Fruit fly (Drosophila melanogaster) whole organism, larva: ENCODE data around the gene CG12795.

Source experiments
- noc ChIP-seq: fragments of 200-800 bp; sonication (Bioruptor generic); optimal IDR thresholded peaks from 3 replicates; lab custom pipeline; 2019; ENCODE audit warnings: missing biosample characterization, mild to moderate bottlenecking, missing genetic modification characterization, moderate library complexity

Gene CG12795

dm6 chr2L:3477057-3477755 is 24.9 kb downstream of the CG12795 start:
- TF ChIP-seq noc (tag; lab: Kevin White, UChicago), result peak; percentile 62

dm6 chr2L:3478034-3478880 is 26.0 kb downstream of the CG12795 start, which contains the start of gene Thor:
Gene Thor (plus strand): TSS chr2L:3478434.
- peak; percentile 61 for TF ChIP-seq noc (tag; lab: Kevin White, UChicago)

- peak; percentile 35 for TF ChIP-seq noc (tag; lab: Kevin White, UChicago)
These were observed 27.6 kb downstream of the CG12795 start for dm6 chr2L:3479697-3480442.

- TF ChIP-seq noc (tag; lab: Kevin White, UChicago), result no peak
These were observed 28.2 kb downstream of the CG12795 start for dm6 chr2L:3480443-3480839.

- TF ChIP-seq noc (tag; lab: Kevin White, UChicago), result no peak
These were observed 29.8 kb downstream of the CG12795 start for dm6 chr2L:3482037-3482436.

dm6 chr2L:3482712-3483111 is 30.4 kb downstream of the CG12795 start:
- TF ChIP-seq noc (tag; lab: Kevin White, UChicago), result no peak

dm6 chr2L:3483672-3484071 is 31.4 kb downstream of the CG12795 start:
- TF ChIP-seq noc (tag; lab: Kevin White, UChicago), result no peak

dm6 chr2L:3484759-3485158 is 32.5 kb downstream of the CG12795 start:
- no peak for TF ChIP-seq noc (tag; lab: Kevin White, UChicago)

dm6 chr2L:3485506-3485905 is 33.2 kb downstream of the CG12795 start:
- no peak for TF ChIP-seq noc (tag; lab: Kevin White, UChicago)

- no peak for TF ChIP-seq noc (tag; lab: Kevin White, UChicago)
These were observed 38.7 kb downstream of the CG12795 start, which contains the start of gene CG15414 for dm6 chr2L:3490971-3491370. Gene CG15414 (minus strand): TSS chr2L:3491071.

- TF ChIP-seq noc (tag; lab: Kevin White, UChicago), result no peak
These were observed 41.2 kb downstream of the CG12795 start for dm6 chr2L:3493475-3493874.

dm6 chr2L:3495465-3495864 is 43.2 kb downstream of the CG12795 start:
- no peak for TF ChIP-seq noc (tag; lab: Kevin White, UChicago)
